Worm (Caenorhabditis elegans): ENCODE data around the gene T27F7.12.

The T27F7.12 gene

ce11 chrII:5020513-5021081 is 30.7 kb downstream of the T27F7.12 start:
- TF ChIP-seq pes-1 (GFP tag; IDR thresholded peaks at IDR 0.05) (no peak), tbx-11 (GFP tag; IDR thresholded peaks at IDR 0.05) (no peak), F13C5.2 (tag; optimal IDR thresholded peaks at IDR 0.05) (no peak), ama-1 (optimal IDR thresholded peaks at IDR 0.05) (no peak), sea-1 (GFP tag; conservative IDR thresholded peaks at IDR 0.05) (no peak), tbx-37 (GFP tag; conservative IDR thresholded peaks at IDR 0.05) (no peak), tra-4 (tag; optimal IDR thresholded peaks at IDR 0.05) (no peak), flt-1 (GFP tag; IDR thresholded peaks at IDR 0.05) (no peak), aly-1 (tag; optimal IDR thresholded peaks at IDR 0.05) (no peak), hmg-4 (GFP tag; optimal IDR thresholded peaks at IDR 0.05) (no peak), B0310.2 (tag; optimal IDR thresholded peaks at IDR 0.05) (no peak), scrt-1 (GFP tag; IDR thresholded peaks at IDR 0.05) (no peak), ets-7 (tag; optimal IDR thresholded peaks at IDR 0.05) (no peak), hnd-1 (tag; optimal IDR thresholded peaks at IDR 0.05) (no peak)

ce11 chrII:5021518-5021917 is 31.6 kb downstream of the T27F7.12 start:
- TF ChIP-seq aly-1 (tag; optimal IDR thresholded peaks at IDR 0.05) (no peak), ceh-36 (tag; optimal IDR thresholded peaks at IDR 0.05) (no peak), B0310.2 (tag; optimal IDR thresholded peaks at IDR 0.05) (no peak), hmbx-1 (tag; optimal IDR thresholded peaks at IDR 0.05) (no peak), tbx-37 (GFP tag; conservative IDR thresholded peaks at IDR 0.05) (no peak), tbx-11 (GFP tag; IDR thresholded peaks at IDR 0.05) (no peak), hnd-1 (tag; optimal IDR thresholded peaks at IDR 0.05) (no peak), flt-1 (GFP tag; IDR thresholded peaks at IDR 0.05) (no peak)

DNA sequence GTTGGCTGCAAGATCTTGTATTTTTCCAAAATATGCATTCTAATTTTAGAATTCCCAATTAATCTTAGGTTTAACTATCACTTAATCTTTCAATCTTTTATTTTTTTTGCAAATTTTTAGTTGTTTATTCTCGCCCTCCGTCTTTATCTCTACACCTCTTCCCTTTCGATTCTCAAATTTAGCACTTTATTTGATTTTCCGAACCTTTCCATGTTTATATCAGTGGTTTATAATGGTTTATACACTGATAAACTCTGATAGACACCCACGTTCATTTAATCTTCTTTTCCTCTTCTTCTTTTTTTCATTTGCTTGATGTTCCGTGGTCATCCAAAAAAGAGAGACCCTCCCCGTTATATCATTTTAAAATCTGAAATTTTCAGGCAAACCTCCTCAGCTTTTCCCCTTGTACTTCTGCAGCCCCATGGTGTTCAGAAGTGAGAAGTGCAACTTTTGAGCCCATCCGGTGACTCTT is 32.5 kb downstream of the T27F7.12 start, which contains the start of the genes nsy-1 and F59A6.13:
Gene nsy-1, plus strand, starts transcription at position 377 of the 475 bp plus-strand sequence.
Gene F59A6.13, plus strand, starts transcription at position 425 of the 475 bp plus-strand sequence.
- no peak for TF ChIP-seq hmg-4 (GFP tag; optimal IDR thresholded peaks at IDR 0.05)
- TF ChIP-seq ets-7 (tag; optimal IDR thresholded peaks at IDR 0.05): no peak
- TF ChIP-seq ceh-13 (GFP tag; optimal IDR thresholded peaks at IDR 0.05): no peak

DNA sequence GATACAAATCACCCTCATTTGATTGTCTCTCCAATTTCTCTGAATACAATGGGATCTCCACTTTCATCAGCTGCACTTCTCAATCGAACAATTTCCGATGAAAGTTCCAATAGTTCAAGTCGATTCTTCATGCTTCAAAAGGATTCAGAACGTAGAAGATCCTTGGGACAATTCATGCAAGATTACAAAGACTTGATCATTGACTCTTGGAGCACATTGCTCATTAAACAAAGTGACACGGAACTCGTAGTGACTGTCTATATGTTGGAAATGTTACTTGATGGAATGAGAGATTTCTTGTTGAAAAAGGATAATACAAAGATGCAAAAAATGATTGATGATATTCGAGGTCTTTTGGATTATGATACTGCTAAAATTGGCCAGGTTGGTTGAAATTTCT is 38.0 kb downstream of the T27F7.12 start:
- no peak for TF ChIP-seq pes-1 (GFP tag; IDR thresholded peaks at IDR 0.05)
- no peak for TF ChIP-seq B0310.2 (tag; optimal IDR thresholded peaks at IDR 0.05)
- TF ChIP-seq flt-1 (GFP tag; IDR thresholded peaks at IDR 0.05): no peak
- no peak for TF ChIP-seq sea-1 (GFP tag; conservative IDR thresholded peaks at IDR 0.05)

DNA sequence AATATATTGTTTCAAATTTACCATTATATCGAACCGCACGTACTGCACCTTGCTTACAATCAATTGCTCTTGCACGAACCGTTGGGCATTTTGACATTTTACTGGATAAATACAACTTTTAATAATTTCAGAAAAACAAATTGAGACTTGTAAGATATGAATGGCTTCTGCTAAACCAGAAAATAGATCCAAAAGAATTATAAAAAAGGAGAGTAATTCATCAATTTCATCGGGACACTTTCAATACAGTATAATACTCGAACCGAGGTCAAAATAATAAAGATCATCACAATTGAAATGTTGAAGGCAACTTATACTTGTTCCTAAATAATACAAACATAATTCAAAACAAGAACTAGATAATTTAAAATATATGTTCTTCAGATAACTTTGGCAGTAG is 41.7 kb downstream of the T27F7.12 start, which contains the start of gene wdr-83:
Gene wdr-83, minus strand, starts transcription at position 101 of the 400 bp plus-strand sequence.
- no peak for TF ChIP-seq F13C5.2 (tag; optimal IDR thresholded peaks at IDR 0.05)
- TF ChIP-seq ceh-13 (GFP tag; optimal IDR thresholded peaks at IDR 0.05): no peak

DNA sequence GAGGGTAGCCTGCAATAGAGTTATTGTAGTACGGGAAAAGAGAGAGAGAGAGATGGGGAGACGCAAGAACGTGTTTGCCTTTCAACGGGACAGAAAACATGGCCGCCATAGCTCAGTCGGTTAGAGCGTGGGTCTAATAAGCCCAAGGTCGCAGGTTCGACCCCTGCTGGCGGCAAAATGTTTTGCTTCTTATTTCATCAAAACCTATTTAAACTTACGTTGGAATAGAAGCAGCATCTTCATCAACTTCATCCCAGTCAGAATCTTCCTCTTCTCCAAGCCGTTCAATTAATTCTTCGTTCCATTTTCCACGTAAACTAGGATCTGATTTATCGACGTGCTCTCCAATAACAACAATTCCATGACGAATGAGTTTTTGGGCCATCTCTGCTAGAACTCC is 42.8 kb downstream of the T27F7.12 start:
- TF ChIP-seq ceh-13 (GFP tag; optimal IDR thresholded peaks at IDR 0.05) (peak; percentile 77), aly-1 (tag; optimal IDR thresholded peaks at IDR 0.05) (peak; percentile 96), ceh-36 (tag; optimal IDR thresholded peaks at IDR 0.05) (peak; percentile 92), scrt-1 (GFP tag; IDR thresholded peaks at IDR 0.05) (peak; percentile 95), sea-1 (GFP tag; conservative IDR thresholded peaks at IDR 0.05) (peak; percentile 92), tbx-37 (GFP tag; conservative IDR thresholded peaks at IDR 0.05) (peak; percentile 94), ets-7 (tag; optimal IDR thresholded peaks at IDR 0.05) (peak; percentile 91), pes-1 (GFP tag; IDR thresholded peaks at IDR 0.05) (peak; percentile 96), hnd-1 (tag; optimal IDR thresholded peaks at IDR 0.05) (peak; percentile 79), ama-1 (optimal IDR thresholded peaks at IDR 0.05) (peak; percentile 74), hmbx-1 (tag; optimal IDR thresholded peaks at IDR 0.05) (peak; percentile 83), B0310.2 (tag; optimal IDR thresholded peaks at IDR 0.05) (peak; percentile 94), flt-1 (GFP tag; IDR thresholded peaks at IDR 0.05) (peak; percentile 91), tbx-11 (GFP tag; IDR thresholded peaks at IDR 0.05) (peak; percentile 94), tra-4 (tag; optimal IDR thresholded peaks at IDR 0.05) (peak; percentile 81), F13C5.2 (tag; optimal IDR thresholded peaks at IDR 0.05) (peak; percentile 97), hmg-4 (GFP tag; optimal IDR thresholded peaks at IDR 0.05) (peak; percentile 98)

DNA sequence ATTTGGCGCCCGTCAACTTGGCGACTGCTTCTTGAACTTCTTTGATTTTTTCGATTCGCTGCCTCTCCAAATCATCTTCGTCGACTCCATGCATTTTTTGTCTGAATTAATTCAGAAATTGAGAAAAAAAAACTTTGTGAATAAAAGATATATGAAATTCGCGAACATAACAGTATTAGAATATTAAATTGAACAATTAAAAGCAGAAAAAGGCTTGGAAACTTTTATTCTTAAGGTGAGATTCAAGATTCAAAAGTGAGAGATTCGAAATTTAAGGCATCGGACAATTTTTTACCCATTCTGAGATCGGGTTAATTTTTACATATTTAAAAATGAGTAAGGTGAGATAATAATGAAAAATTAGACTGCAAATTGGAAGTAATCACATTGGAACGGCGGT is 44.0 kb downstream of the T27F7.12 start, which contains the start of gene F33G12.3:
Gene F33G12.3, minus strand, starts transcription at position 101 of the 400 bp plus-strand sequence.
- TF ChIP-seq tbx-11 (GFP tag; IDR thresholded peaks at IDR 0.05): no peak
- no peak for TF ChIP-seq pes-1 (GFP tag; IDR thresholded peaks at IDR 0.05)
- TF ChIP-seq aly-1 (tag; optimal IDR thresholded peaks at IDR 0.05): no peak

DNA sequence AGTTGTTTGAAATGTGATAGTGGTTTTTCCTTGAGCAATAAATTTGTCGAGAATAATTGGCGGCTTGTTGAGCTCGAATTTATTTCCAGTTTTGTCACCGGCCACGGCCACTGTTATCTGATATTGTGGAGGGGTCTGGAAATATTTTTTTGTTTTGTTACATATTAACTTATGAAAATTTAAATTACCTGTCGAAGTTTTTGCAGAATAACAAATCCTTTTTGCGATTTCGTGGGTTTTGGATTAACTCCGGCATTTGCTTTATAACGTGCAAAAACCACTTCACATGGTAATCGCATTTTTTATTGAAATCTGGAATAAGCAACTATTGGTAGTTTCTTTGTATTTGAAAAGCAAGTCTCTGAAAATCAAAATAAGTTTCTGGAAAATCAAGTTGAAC is 46.2 kb downstream of the T27F7.12 start, which contains the start of gene lrr-1:
Gene lrr-1, minus strand, starts transcription at position 312 of the 400 bp plus-strand sequence.
- no peak for TF ChIP-seq tbx-37 (GFP tag; conservative IDR thresholded peaks at IDR 0.05)
- TF ChIP-seq hmg-4 (GFP tag; optimal IDR thresholded peaks at IDR 0.05): no peak
- no peak for TF ChIP-seq ceh-13 (GFP tag; optimal IDR thresholded peaks at IDR 0.05)
- TF ChIP-seq B0310.2 (tag; optimal IDR thresholded peaks at IDR 0.05): no peak
- TF ChIP-seq aly-1 (tag; optimal IDR thresholded peaks at IDR 0.05): no peak
- TF ChIP-seq tra-4 (tag; optimal IDR thresholded peaks at IDR 0.05): no peak
- TF ChIP-seq tbx-11 (GFP tag; IDR thresholded peaks at IDR 0.05): no peak
- no peak for TF ChIP-seq ets-7 (tag; optimal IDR thresholded peaks at IDR 0.05)
- no peak for TF ChIP-seq hmbx-1 (tag; optimal IDR thresholded peaks at IDR 0.05)
- TF ChIP-seq pes-1 (GFP tag; IDR thresholded peaks at IDR 0.05): no peak
- no peak for TF ChIP-seq flt-1 (GFP tag; IDR thresholded peaks at IDR 0.05)
- TF ChIP-seq scrt-1 (GFP tag; IDR thresholded peaks at IDR 0.05): no peak
- TF ChIP-seq hnd-1 (tag; optimal IDR thresholded peaks at IDR 0.05): no peak
- TF ChIP-seq ceh-36 (tag; optimal IDR thresholded peaks at IDR 0.05): no peak
- TF ChIP-seq F13C5.2 (tag; optimal IDR thresholded peaks at IDR 0.05): no peak
- no peak for TF ChIP-seq sea-1 (GFP tag; conservative IDR thresholded peaks at IDR 0.05)
- TF ChIP-seq ama-1 (optimal IDR thresholded peaks at IDR 0.05): no peak

Data from whole organism, early embryonic.